Worm (Caenorhabditis elegans): ENCODE results near the gene srt-41.

The srt-41 gene

ce11 chrV:1773120-1773519 is 29.8 kb downstream of the srt-41 start:
- peak; percentile 22 for TF ChIP-seq nfya-1 (tag; optimal IDR thresholded peaks at IDR 0.05; ENCODE audit: insufficient read depth)
- peak; percentile 32 for TF ChIP-seq hmg-11 (tag; optimal IDR thresholded peaks at IDR 0.05)
- no peak for TF ChIP-seq nhr-237 (tag; optimal IDR thresholded peaks at IDR 0.05)
- TF ChIP-seq elt-2 (tag; optimal IDR thresholded peaks at IDR 0.05) = peak; percentile 27

ce11 chrV:1771727-1772126 is 31.2 kb downstream of the srt-41 start, which contains the start of gene dhs-13:
Gene dhs-13, minus strand, starts transcription at chrV:1771734.
- TF ChIP-seq nhr-11 (tag; optimal IDR thresholded peaks at IDR 0.05) (no peak), ceh-16 (tag; optimal IDR thresholded peaks at IDR 0.05) (no peak), pha-4 (tag; optimal IDR thresholded peaks at IDR 0.05) (peak; percentile 47), lin-15B (tag; optimal IDR thresholded peaks at IDR 0.05) (peak; percentile 36), elt-2 (tag; optimal IDR thresholded peaks at IDR 0.05) (peak; percentile 52)

ce11 chrV:1767427-1767826 is 35.5 kb downstream of the srt-41 start:
- TF ChIP-seq ztf-4 (tag; optimal IDR thresholded peaks at IDR 0.05) (no peak), nhr-43 (tag; optimal IDR thresholded peaks at IDR 0.05; ENCODE audit: poor library complexity, severe bottlenecking) (no peak), jun-1 (tag; optimal IDR thresholded peaks at IDR 0.05) (no peak), ceh-16 (tag; optimal IDR thresholded peaks at IDR 0.05) (no peak), tbx-2 (tag; optimal IDR thresholded peaks at IDR 0.05) (no peak), unc-62 (GFP tag; optimal IDR thresholded peaks at IDR 0.05) (no peak), hmg-11 (tag; optimal IDR thresholded peaks at IDR 0.05) (no peak), snpc-4 (tag; optimal IDR thresholded peaks at IDR 0.05) (no peak), ceh-9 (tag; optimal IDR thresholded peaks at IDR 0.05) (no peak), daf-12 (tag; optimal IDR thresholded peaks at IDR 0.05) (no peak), nhr-77 (tag; optimal IDR thresholded peaks at IDR 0.05) (no peak), elt-2 (tag; optimal IDR thresholded peaks at IDR 0.05) (no peak), ZK546.5 (tag; optimal IDR thresholded peaks at IDR 0.05) (no peak), R02D3.7 (tag; optimal IDR thresholded peaks at IDR 0.05) (no peak), nhr-67 (tag; optimal IDR thresholded peaks at IDR 0.05) (no peak), egl-5 (tag; optimal IDR thresholded peaks at IDR 0.05) (no peak)

ce11 chrV:1760682-1761081 is 42.3 kb downstream of the srt-41 start, which contains the start of gene clec-205:
Gene clec-205, plus strand, starts transcription at chrV:1760893.
- TF ChIP-seq elt-1 (tag; optimal IDR thresholded peaks at IDR 0.05) = no peak
- TF ChIP-seq elt-2 (tag; optimal IDR thresholded peaks at IDR 0.05) = peak; percentile 60
- no peak for TF ChIP-seq lsy-12 (tag; optimal IDR thresholded peaks at IDR 0.05)
- TF ChIP-seq egl-27 (tag; optimal IDR thresholded peaks at IDR 0.05) = no peak
- no peak for TF ChIP-seq nfya-1 (tag; optimal IDR thresholded peaks at IDR 0.05; ENCODE audit: insufficient read depth)
- no peak for TF ChIP-seq fkh-10 (GFP tag; optimal IDR thresholded peaks at IDR 0.05)
- no peak for TF ChIP-seq ama-1 (optimal IDR thresholded peaks at IDR 0.05)

- TF ChIP-seq ceh-82 (tag; optimal IDR thresholded peaks at IDR 0.05) (no peak), elt-2 (tag; optimal IDR thresholded peaks at IDR 0.05) (peak; percentile 45), unc-39 (tag; optimal IDR thresholded peaks at IDR 0.05) (no peak), tbx-2 (tag; optimal IDR thresholded peaks at IDR 0.05) (no peak), ama-1 (optimal IDR thresholded peaks at IDR 0.05) (no peak)
These were observed 46.1 kb downstream of the srt-41 start, which contains the start of gene clec-204 for ce11 chrV:1756856-1757255. Gene clec-204, plus strand, starts transcription at chrV:1757156.

- peak; percentile 7 for TF ChIP-seq pqm-1 (tag; optimal IDR thresholded peaks at IDR 0.05)
- no peak for TF ChIP-seq hmg-11 (tag; optimal IDR thresholded peaks at IDR 0.05)
- TF ChIP-seq zag-1 (tag; optimal IDR thresholded peaks at IDR 0.05) = no peak
- peak; percentile 64 for TF ChIP-seq elt-2 (tag; optimal IDR thresholded peaks at IDR 0.05)
These were observed 46.8 kb downstream of the srt-41 start for ce11 chrV:1756099-1756498.

ce11 chrV:1755589-1755988 is 47.4 kb downstream of the srt-41 start, which contains the start of gene ZK697.14:
Gene ZK697.14, minus strand, starts transcription at chrV:1755689.
- TF ChIP-seq tbx-2 (tag; optimal IDR thresholded peaks at IDR 0.05) = no peak
- TF ChIP-seq nhr-28 (tag; optimal IDR thresholded peaks at IDR 0.05) = no peak
- no peak for TF ChIP-seq nhr-43 (tag; optimal IDR thresholded peaks at IDR 0.05; ENCODE audit: poor library complexity, severe bottlenecking)
- TF ChIP-seq nfya-1 (tag; optimal IDR thresholded peaks at IDR 0.05; ENCODE audit: insufficient read depth) = no peak
- no peak for TF ChIP-seq pha-4 (tag; optimal IDR thresholded peaks at IDR 0.05)
